Fruit fly (Drosophila melanogaster) S2 (cell line): Measurements from ENCODE around the gene Osi18.

Experiments
- CG8478 ChIP-seq: fragments of >200 bp; optimal IDR thresholded peaks from 2 replicates; lab custom pipeline; 2018
- CTCF ChIP-seq, 2 experiments: fragments of >200 bp; optimal IDR thresholded peaks; 2 replicates each; lab custom pipeline; 2018

dm6 chr3R:6374307-6374574 lies 44.2 kb downstream of the Osi18 start, which contains the start of gene CG42564:
- no peak for TF ChIP-seq CG8478
- TF ChIP-seq CTCF (optimal IDR thresholded peaks at IDR 0.05; lab: Kevin White, UChicago) = no peak
